Fruit fly (Drosophila melanogaster) whole organism, pupa: ENCODE measurements around the gene CCT2.

Experiments
- CG15710 ChIP-seq: fragments of 200-800 bp; sonication (Bioruptor generic); optimal IDR thresholded peaks from 2 replicates; lab custom pipeline; 2018; ENCODE audit warnings: missing biosample characterization, mild to moderate bottlenecking, missing genetic modification characterization, moderate library complexity
- Ets98B ChIP-seq: fragments of 200-800 bp; sonication (Bioruptor generic); IDR thresholded peaks from 2 replicates; pipeline ENCODE4 v1.3.6; 2022; ENCODE audit warnings: missing biosample characterization, missing genetic modification characterization
- gl ChIP-seq: fragments of 200-800 bp; sonication (Bioruptor generic); optimal IDR thresholded peaks from 2 replicates; lab custom pipeline; 2018; ENCODE audit warnings: missing biosample characterization, mild to moderate bottlenecking, missing genetic modification characterization

DNA sequence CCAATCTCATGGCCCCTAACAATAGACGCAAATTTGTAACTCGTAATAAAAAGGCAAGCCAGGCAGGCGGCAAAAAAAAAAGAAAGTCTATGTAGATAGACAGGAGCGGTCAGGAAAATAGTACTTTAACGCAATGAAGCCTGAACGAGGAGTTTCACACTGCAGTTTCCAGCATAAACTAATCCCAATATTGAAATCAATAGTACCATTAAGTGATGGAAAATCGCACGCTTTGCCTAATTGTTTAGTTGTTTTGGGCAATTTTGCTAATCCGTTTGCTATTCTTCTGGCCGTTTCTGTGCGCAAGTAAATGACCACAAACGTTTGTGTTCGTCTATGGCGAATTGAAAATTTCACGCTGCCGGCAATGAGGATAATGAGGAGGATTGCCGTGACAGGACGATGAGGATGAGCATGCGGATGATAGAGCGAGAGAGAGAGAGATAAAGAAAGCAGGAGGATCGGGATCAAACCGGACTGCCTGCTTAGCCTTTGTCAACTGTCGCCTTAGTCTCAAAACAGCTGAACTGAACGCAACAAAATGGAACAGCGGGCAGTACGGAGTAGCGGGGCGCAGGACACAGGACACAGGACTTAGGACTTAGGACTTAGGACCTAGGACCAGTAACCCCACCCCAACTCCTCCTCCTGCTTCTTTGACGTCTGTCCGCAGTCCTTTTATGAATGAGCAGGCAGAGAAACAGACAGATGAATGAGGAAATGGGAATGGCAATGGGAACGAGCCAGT is 38.1 kb downstream of the CCT2 start:
- TF ChIP-seq Ets98B (no peak), gl (tag; lab: Kevin White, UChicago) (no peak), CG15710 (tag; lab: Kevin White, UChicago) (no peak)
